1 fruit fly cellular context compared by ENCODE assay signal in the genomic region with DNA sequence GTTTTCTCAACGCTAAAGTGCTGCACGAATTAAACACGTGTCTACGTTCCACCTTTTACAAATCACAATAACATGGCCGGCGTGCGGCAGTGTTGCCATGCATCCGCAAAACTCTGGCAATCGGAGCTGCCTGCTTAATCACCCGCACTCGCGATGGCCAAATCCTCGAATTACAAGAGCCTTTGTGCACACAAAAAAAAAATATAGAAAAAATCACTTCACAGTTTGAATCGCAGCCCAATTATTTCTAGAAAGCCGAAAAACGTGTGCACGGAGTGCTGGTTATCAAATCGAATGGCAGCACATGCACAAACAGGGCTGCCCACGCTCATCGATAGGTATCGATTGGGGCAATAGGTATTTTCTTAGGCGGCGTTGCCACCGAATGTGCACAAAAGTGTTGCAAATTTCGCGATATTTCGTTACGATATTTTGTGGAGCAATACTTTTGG.
TF ChIP-seq lines count a peak whose summit lies in the region.

A gene (minus strand): TSS at position 300 of the 452 bp plus-strand sequence.

TF ChIP-seq in whole organism, embryonic, 481 proteins besides CTCF, POLR2A, EP300 and RAD21 (continued from another document):
- TF ChIP-seq CG8290 (GFP tag; optimal IDR thresholded peaks at IDR 0.05; lab: Kevin White, UChicago) = no peak
- peak in 1 of 2 experiments; percentile 66 for TF ChIP-seq CG8290 (tag; optimal IDR thresholded peaks at IDR 0.05; lab: Kevin White, UChicago)
- TF ChIP-seq Gug (GFP tag; IDR thresholded peaks at IDR 0.05; lab: Robert Waterston, UW) = peak; percentile 57; the same call in 1 of the 4 replicates
- TF ChIP-seq wek (GFP tag; optimal IDR thresholded peaks at IDR 0.05; lab: Kevin White, UChicago) = no peak
- no peak for TF ChIP-seq CG1233 (GFP tag; optimal IDR thresholded peaks at IDR 0.05; lab: Kevin White, UChicago)
- TF ChIP-seq CG7963 (GFP tag; IDR thresholded peaks at IDR 0.05; lab: Robert Waterston, UW; ENCODE audit: partially characterized antibody) = peak; percentile 77
- peak; percentile 41; the same call in 1 of the 3 replicates for TF ChIP-seq sr (GFP tag; IDR thresholded peaks at IDR 0.05; lab: Robert Waterston, UW)
- TF ChIP-seq Hmx (GFP tag; optimal IDR thresholded peaks at IDR 0.05; lab: Kevin White, UChicago) = no peak
- TF ChIP-seq chn (GFP tag; optimal IDR thresholded peaks at IDR 0.05; lab: Kevin White, UChicago) = peak; percentile 28
- TF ChIP-seq CG33213 (GFP tag; optimal IDR thresholded peaks at IDR 0.05; lab: Kevin White, UChicago) = peak; percentile 50
- TF ChIP-seq scrt (GFP tag; optimal IDR thresholded peaks at IDR 0.05; lab: Kevin White, UChicago) = no peak
- TF ChIP-seq oc (tag; optimal IDR thresholded peaks at IDR 0.05; lab: Kevin White, UChicago) = no peak
- TF ChIP-seq vvl (GFP tag; IDR thresholded peaks at IDR 0.05; lab: Robert Waterston, UW) = peak; percentile 39; the same call in 1 of the 2 replicates
- peak; percentile 82 for TF ChIP-seq sna (GFP tag; IDR thresholded peaks at IDR 0.05; lab: Robert Waterston, UW; ENCODE audit: partially characterized antibody)
- TF ChIP-seq CG8924 (tag; optimal IDR thresholded peaks at IDR 0.05; lab: Kevin White, UChicago) = no peak
- peak; percentile 28; the same call in 1 of the 2 replicates for TF ChIP-seq sisA (GFP tag; IDR thresholded peaks at IDR 0.05; lab: Robert Waterston, UW)
- TF ChIP-seq mam (GFP tag; optimal IDR thresholded peaks at IDR 0.05; lab: Kevin White, UChicago) = peak; percentile 67
- no peak for TF ChIP-seq prd (optimal IDR thresholded peaks at IDR 0.05; lab: Kevin White, UChicago)
- peak; percentile 37; the same call in 1 of the 3 replicates for TF ChIP-seq prd (GFP tag; IDR thresholded peaks at IDR 0.05; lab: Robert Waterston, UW)
- peak; percentile 63 for TF ChIP-seq CG4617 (GFP tag; optimal IDR thresholded peaks at IDR 0.05; lab: Kevin White, UChicago; ENCODE audit: borderline replicate concordance)
- TF ChIP-seq fu2 (GFP tag; optimal IDR thresholded peaks at IDR 0.05; lab: Kevin White, UChicago) = peak; percentile 42
- peak; percentile 63 for TF ChIP-seq bigmax (GFP tag; optimal IDR thresholded peaks at IDR 0.05; lab: Kevin White, UChicago)
- no peak for TF ChIP-seq yki (optimal IDR thresholded peaks at IDR 0.05; lab: Kevin White, UChicago)
- TF ChIP-seq CG32532 (GFP tag; IDR thresholded peaks at IDR 0.05; lab: Robert Waterston, UW) = peak; percentile 54
- peak; percentile 43 for TF ChIP-seq NfI (GFP tag; optimal IDR thresholded peaks at IDR 0.05; lab: Kevin White, UChicago)
- TF ChIP-seq seq (GFP tag; IDR thresholded peaks at IDR 0.05; lab: Robert Waterston, UW) = no peak
- peak; percentile 76 for TF ChIP-seq NFAT (GFP tag; IDR thresholded peaks at IDR 0.05; lab: Robert Waterston, UW)
